Fruit fly (Drosophila melanogaster) whole organism, embryonic: Measurements from ENCODE around the gene CG11000.

Experiments used
- Aef1 ChIP-seq: fragments of 200-800 bp; sonication (Bioruptor generic); IDR thresholded peaks from 3 replicates; pipeline ENCODE4 v1.3.6; 2022; ENCODE audit warnings: missing biosample characterization, missing genetic modification characterization
- Atf3 ChIP-seq: fragments of 200-800 bp; sonication (Bioruptor generic); optimal IDR thresholded peaks from 3 replicates; lab custom pipeline; 2016; ENCODE audit warnings: missing biosample characterization, missing genetic modification characterization
- BtbVII ChIP-seq: fragments of 200-800 bp; sonication (Bioruptor generic); optimal IDR thresholded peaks from 3 replicates; lab custom pipeline; 2017; ENCODE audit warnings: missing biosample characterization, mild to moderate bottlenecking, missing genetic modification characterization
- CG10147 ChIP-seq: fragments of 200-800 bp; sonication (Bioruptor generic); optimal IDR thresholded peaks from 2 replicates; lab custom pipeline; 2019; ENCODE audit warnings: missing biosample characterization, mild to moderate bottlenecking, missing genetic modification characterization, moderate library complexity
- CG11456 ChIP-seq: fragments of 200-800 bp; sonication (Bioruptor generic); IDR thresholded peaks from 3 replicates; pipeline ENCODE4 v1.3.6; 2022; ENCODE audit warnings: missing biosample characterization, missing genetic modification characterization
- CG11504 ChIP-seq: fragments of 200-800 bp; sonication (Bioruptor generic); optimal IDR thresholded peaks from 3 replicates; lab custom pipeline; 2019; ENCODE audit warnings: missing biosample characterization, mild to moderate bottlenecking, missing genetic modification characterization, moderate library complexity
- CG11696 ChIP-seq: fragments of 200-800 bp; sonication (Bioruptor generic); IDR thresholded peaks from 2 replicates; pipeline ENCODE4 v1.3.6; 2022; ENCODE audit warnings: missing biosample characterization, missing genetic modification characterization
- CG11723 ChIP-seq: fragments of 200-800 bp; sonication (Bioruptor generic); optimal IDR thresholded peaks from 2 replicates; lab custom pipeline; 2017; ENCODE audit warnings: missing biosample characterization, mild to moderate bottlenecking, missing genetic modification characterization
- CG12104 ChIP-seq: fragments of 200-800 bp; sonication (Bioruptor generic); optimal IDR thresholded peaks from 3 replicates; lab custom pipeline; 2016; ENCODE audit warnings: missing biosample characterization, missing genetic modification characterization
- CG1233 ChIP-seq: fragments of 200-800 bp; sonication (Bioruptor generic); optimal IDR thresholded peaks from 4 replicates; lab custom pipeline; 2018; ENCODE audit warnings: missing biosample characterization, mild to moderate bottlenecking, missing genetic modification characterization
- CG13624 ChIP-seq: fragments of 200-800 bp; sonication (Bioruptor generic); optimal IDR thresholded peaks from 2 replicates; lab custom pipeline; 2016; ENCODE audit warnings: missing biosample characterization, missing genetic modification characterization
- CG13775 ChIP-seq: fragments of 200-800 bp; sonication (Bioruptor generic); optimal IDR thresholded peaks from 3 replicates; lab custom pipeline; 2017; ENCODE audit warnings: missing biosample characterization, mild to moderate bottlenecking, missing genetic modification characterization
- CG14050 ChIP-seq: fragments of 200-800 bp; sonication (Bioruptor generic); IDR thresholded peaks from 3 replicates; pipeline ENCODE4 v1.3.6; 2022; ENCODE audit warnings: missing biosample characterization, missing genetic modification characterization
- CG15011 ChIP-seq: fragments of 200-800 bp; sonication (Bioruptor generic); optimal IDR thresholded peaks from 3 replicates; lab custom pipeline; 2018; ENCODE audit warnings: missing biosample characterization, mild to moderate bottlenecking, missing genetic modification characterization
- CG15269 ChIP-seq: fragments of 200-800 bp; sonication (Bioruptor generic); optimal IDR thresholded peaks from 2 replicates; lab custom pipeline; 2018; ENCODE audit warnings: missing biosample characterization, mild to moderate bottlenecking, missing genetic modification characterization, moderate library complexity
- CG15514 ChIP-seq: fragments of 200-800 bp; sonication (Bioruptor generic); optimal IDR thresholded peaks from 3 replicates; lab custom pipeline; 2017; ENCODE audit warnings: missing biosample characterization, missing genetic modification characterization, mild to moderate bottlenecking, moderate library complexity, missing genetic modification reagents
- CG18262 ChIP-seq: fragments of 200-800 bp; optimal IDR thresholded peaks from 3 replicates; lab custom pipeline; 2019; ENCODE audit warnings: missing biosample characterization, mild to moderate bottlenecking, missing genetic modification characterization, moderate library complexity
- CG4404 ChIP-seq: fragments of 200-800 bp; sonication (Bioruptor generic); IDR thresholded peaks from 2 replicates; pipeline ENCODE4 v1.3.6; 2022; ENCODE audit warnings: missing biosample characterization, missing genetic modification characterization
- CG7372 ChIP-seq: fragments of 200-800 bp; sonication (Bioruptor generic); IDR thresholded peaks from 2 replicates; pipeline ENCODE4 v1.3.6; 2022; ENCODE audit warnings: missing biosample characterization, missing genetic modification characterization
- CG8924 ChIP-seq: fragments of 200-800 bp; optimal IDR thresholded peaks from 3 replicates; lab custom pipeline; 2019; ENCODE audit warnings: missing biosample characterization, mild to moderate bottlenecking, missing genetic modification characterization, moderate library complexity
- CG9215 ChIP-seq: fragments of 200-800 bp; sonication (Bioruptor generic); IDR thresholded peaks from 2 replicates; pipeline ENCODE4 v1.3.6; 2022; ENCODE audit warnings: missing biosample characterization, missing genetic modification characterization
- CG9727 ChIP-seq: fragments of 200-800 bp; sonication (Bioruptor generic); optimal IDR thresholded peaks from 3 replicates; lab custom pipeline; 2017; ENCODE audit warnings: missing biosample characterization, mild to moderate bottlenecking, missing genetic modification characterization
- CG9876 ChIP-seq: fragments of 200-800 bp; sonication (Bioruptor generic); optimal IDR thresholded peaks from 2 replicates; lab custom pipeline; 2016; ENCODE audit warnings: missing biosample characterization, missing genetic modification characterization
- D19A ChIP-seq: fragments of 200-800 bp; optimal IDR thresholded peaks from 3 replicates; lab custom pipeline; 2019; ENCODE audit warnings: missing biosample characterization, mild to moderate bottlenecking, missing genetic modification characterization, moderate library complexity
- Ets65A ChIP-seq: fragments of 200-800 bp; sonication (Bioruptor generic); peaks from one replicate; lab custom pipeline; 2016; ENCODE audit warnings: missing biosample characterization, missing genetic modification characterization
- HHEX ChIP-seq: fragments of 200-800 bp; sonication (Bioruptor generic); optimal IDR thresholded peaks from 3 replicates; lab custom pipeline; 2017; ENCODE audit warnings: missing biosample characterization, mild to moderate bottlenecking, missing genetic modification characterization, missing genetic modification reagents
- HLH3B ChIP-seq: fragments of 200-800 bp; sonication (Bioruptor generic); IDR thresholded peaks from 2 replicates; pipeline ENCODE4 v1.3.6; 2022; ENCODE audit warnings: missing biosample characterization, missing genetic modification characterization
- Max ChIP-seq: fragments of 200-800 bp; sonication (Bioruptor generic); optimal IDR thresholded peaks from 2 replicates; lab custom pipeline; 2016; ENCODE audit warnings: missing biosample characterization, mild to moderate bottlenecking, missing genetic modification characterization
- Meics ChIP-seq: fragments of 200-800 bp; sonication (Bioruptor generic); optimal IDR thresholded peaks from 2 replicates; lab custom pipeline; 2017; ENCODE audit warnings: missing biosample characterization, mild to moderate bottlenecking, missing genetic modification characterization
- NFAT ChIP-seq: fragments of 200-800 bp; sonication (Bioruptor generic); IDR thresholded peaks from 2 replicates; pipeline ENCODE4 v1.3.6; 2022; ENCODE audit warnings: missing biosample characterization, missing genetic modification characterization
- NfI ChIP-seq: fragments of 200-800 bp; sonication (Bioruptor generic); optimal IDR thresholded peaks from 3 replicates; lab custom pipeline; 2018; ENCODE audit warnings: missing biosample characterization, mild to moderate bottlenecking, missing genetic modification characterization, moderate library complexity
- Poxn ChIP-seq: fragments of 200-800 bp; sonication (Bioruptor generic); IDR thresholded peaks from 2 replicates; pipeline ENCODE4 v1.3.6; 2022; ENCODE audit warnings: missing biosample characterization, missing genetic modification characterization
- Rfx ChIP-seq: fragments of 200-800 bp; sonication (Bioruptor generic); IDR thresholded peaks from 2 replicates; pipeline ENCODE4 v1.3.6; 2022; ENCODE audit warnings: missing biosample characterization, missing genetic modification characterization
- Sox100B ChIP-seq: fragments of 200-800 bp; sonication (Bioruptor generic); optimal IDR thresholded peaks from 3 replicates; lab custom pipeline; 2018; ENCODE audit warnings: missing biosample characterization, mild to moderate bottlenecking, missing genetic modification characterization
- bcd ChIP-seq: fragments of 200-800 bp; sonication (Bioruptor generic); optimal IDR thresholded peaks from 2 replicates; lab custom pipeline; 2017; ENCODE audit warnings: missing biosample characterization, mild to moderate bottlenecking, missing genetic modification characterization
- chinmo ChIP-seq: fragments of 200-800 bp; sonication (Bioruptor generic); IDR thresholded peaks from 4 replicates; pipeline ENCODE4 v1.3.6; 2022; ENCODE audit warnings: missing biosample characterization, missing genetic modification characterization; ENCODE audit not compliant: partially characterized antibody
- cwo ChIP-seq: fragments of 200-800 bp; sonication (Bioruptor generic); optimal IDR thresholded peaks from 3 replicates; lab custom pipeline; 2017; ENCODE audit warnings: missing biosample characterization, missing genetic modification characterization, mild to moderate bottlenecking, moderate library complexity, missing genetic modification reagents
- exex ChIP-seq: fragments of 200-800 bp; sonication (Bioruptor generic); optimal IDR thresholded peaks from 4 replicates; lab custom pipeline; 2018; ENCODE audit warnings: missing biosample characterization, mild to moderate bottlenecking, missing genetic modification characterization, moderate library complexity
- gem ChIP-seq: fragments of 200-800 bp; sonication (Bioruptor generic); optimal IDR thresholded peaks from 2 replicates; lab custom pipeline; 2019; ENCODE audit warnings: missing biosample characterization, mild to moderate bottlenecking, missing genetic modification characterization, moderate library complexity
- grau ChIP-seq: fragments of 200-800 bp; optimal IDR thresholded peaks from 3 replicates; lab custom pipeline; 2019; ENCODE audit warnings: missing biosample characterization, mild to moderate bottlenecking, missing genetic modification characterization, moderate library complexity
- gro ChIP-seq: fragments of 200-800 bp; sonication (Bioruptor generic); optimal IDR thresholded peaks from 2 replicates; lab custom pipeline; 2016; ENCODE audit warnings: missing biosample characterization, missing genetic modification characterization
- jumu ChIP-seq: fragments of 200-800 bp; sonication (Bioruptor generic); optimal IDR thresholded peaks from 3 replicates; lab custom pipeline; 2016; ENCODE audit warnings: missing biosample characterization, missing genetic modification characterization
- org-1 ChIP-seq: fragments of 200-800 bp; sonication (Bioruptor generic); optimal IDR thresholded peaks from 2 replicates; lab custom pipeline; 2017; ENCODE audit warnings: missing biosample characterization, missing genetic modification characterization
- pum ChIP-seq: fragments of 200-800 bp; sonication (Bioruptor generic); optimal IDR thresholded peaks from 2 replicates; lab custom pipeline; 2016; ENCODE audit warnings: missing biosample characterization, missing genetic modification characterization
- salm ChIP-seq: fragments of 200-800 bp; sonication (Bioruptor generic); optimal IDR thresholded peaks from 2 replicates; lab custom pipeline; 2018; ENCODE audit warnings: missing biosample characterization, mild to moderate bottlenecking, missing genetic modification characterization
- schlank ChIP-seq: fragments of 200-800 bp; sonication (Bioruptor generic); optimal IDR thresholded peaks from 2 replicates; lab custom pipeline; 2018; ENCODE audit warnings: missing biosample characterization, mild to moderate bottlenecking, missing genetic modification characterization
- ssp ChIP-seq: fragments of 200-800 bp; sonication (Bioruptor generic); IDR thresholded peaks from 2 replicates; pipeline ENCODE4 v1.3.6; 2022; ENCODE audit warnings: missing biosample characterization, missing genetic modification characterization
- vnd ChIP-seq: fragments of 200-800 bp; sonication (Bioruptor generic); IDR thresholded peaks from 3 replicates; pipeline ENCODE4 v1.3.6; 2022; ENCODE audit warnings: missing biosample characterization, missing genetic modification characterization; ENCODE audit not compliant: partially characterized antibody
- z ChIP-seq: fragments of 200-800 bp; sonication (Bioruptor generic); IDR thresholded peaks from 3 replicates; pipeline ENCODE4 v1.3.6; 2022; ENCODE audit warnings: missing biosample characterization, missing genetic modification characterization

Gene CG11000

dm6 chr3R:5861218-5861902, 59.2 kb downstream of the CG11000 start (continued):
- peak; percentile 36 for TF ChIP-seq CG8924
- peak; percentile 5 for TF ChIP-seq cwo (GFP tag; lab: Kevin White, UChicago)
- TF ChIP-seq CG1233 (GFP tag; lab: Kevin White, UChicago) = peak; percentile 44
- peak; percentile 39 for TF ChIP-seq CG13624
- TF ChIP-seq Poxn (GFP tag; lab: Robert Waterston, UW) = 0 out of 2 replicates have a peak, but pooled peaks have one; percentile 26
- TF ChIP-seq ssp = no peak
- peak; percentile 91 for TF ChIP-seq Ets65A
- peak; percentile 2 for TF ChIP-seq gro (GFP tag; lab: Kevin White, UChicago)
- TF ChIP-seq salm = no peak
- peak; percentile 41; the same call in 2 of the 3 replicates for TF ChIP-seq Aef1 (GFP tag; lab: Robert Waterston, UW)
- peak; percentile 38 for TF ChIP-seq grau (tag; lab: Kevin White, UChicago)
- peak; percentile 42 for TF ChIP-seq CG11504 (tag; lab: Kevin White, UChicago)
- TF ChIP-seq z (GFP tag; lab: Robert Waterston, UW) = no peak
- TF ChIP-seq CG12104 = peak; percentile 51
- TF ChIP-seq CG10147 (GFP tag; lab: Kevin White, UChicago) = peak; percentile 13
- peak; percentile 48 for TF ChIP-seq gem (tag; lab: Kevin White, UChicago)
- peak; percentile 56 for TF ChIP-seq CG9727 (GFP tag; lab: Kevin White, UChicago)
- no peak for TF ChIP-seq chinmo
- TF ChIP-seq Atf3 (GFP tag; lab: Kevin White, UChicago) = no peak
- peak; percentile 7 for TF ChIP-seq org-1 (GFP tag; lab: Kevin White, UChicago)
- TF ChIP-seq pum (GFP tag; lab: Kevin White, UChicago) = peak; percentile 52
- no peak for TF ChIP-seq HLH3B (GFP tag; lab: Robert Waterston, UW)
- TF ChIP-seq CG11723 (GFP tag; lab: Kevin White, UChicago) = peak; percentile 44
- TF ChIP-seq CG15514 (GFP tag; lab: Kevin White, UChicago) = peak; percentile 25
- peak; percentile 0 for TF ChIP-seq exex (tag; lab: Kevin White, UChicago)
- TF ChIP-seq NFAT = peak; percentile 74
- peak; percentile 36; the same call in 1 of the 2 replicates for TF ChIP-seq CG9215
- TF ChIP-seq Rfx (GFP tag; lab: Robert Waterston, UW) = peak; percentile 76
- TF ChIP-seq CG11696 (GFP tag; lab: Robert Waterston, UW) = peak; percentile 31; the same call in 1 of the 2 replicates
- TF ChIP-seq Meics (GFP tag; lab: Kevin White, UChicago) = peak; percentile 77
- TF ChIP-seq Sox100B (GFP tag; lab: Kevin White, UChicago) = peak; percentile 44
- peak; percentile 48 for TF ChIP-seq bcd (GFP tag; lab: Kevin White, UChicago)
- peak; percentile 12 for TF ChIP-seq jumu (GFP tag; lab: Kevin White, UChicago)
- TF ChIP-seq schlank (tag; lab: Kevin White, UChicago) = no peak
- peak; percentile 12 for TF ChIP-seq CG15011
- TF ChIP-seq CG13775 (GFP tag; lab: Kevin White, UChicago) = peak; percentile 57
- peak; percentile 51 for TF ChIP-seq NfI (GFP tag; lab: Kevin White, UChicago)
- no peak for TF ChIP-seq Max (GFP tag; lab: Kevin White, UChicago)
- peak; percentile 36 for TF ChIP-seq BtbVII (GFP tag; lab: Kevin White, UChicago)
- TF ChIP-seq CG7372 (GFP tag; lab: Robert Waterston, UW) = no peak
- TF ChIP-seq D19A (tag; lab: Kevin White, UChicago) = peak; percentile 37
- TF ChIP-seq CG11456 (GFP tag; lab: Robert Waterston, UW) = peak; percentile 73; the same call in 2 of the 3 replicates
- no peak for TF ChIP-seq vnd (GFP tag; lab: Robert Waterston, UW)
- TF ChIP-seq CG15269 (tag; lab: Kevin White, UChicago) = peak; percentile 46
- TF ChIP-seq CG4404 (GFP tag; lab: Robert Waterston, UW) = no peak
- no peak for TF ChIP-seq CG14050 (GFP tag; lab: Robert Waterston, UW)
- TF ChIP-seq CG18262 (tag; lab: Kevin White, UChicago) = peak; percentile 37
- peak; percentile 16 for TF ChIP-seq HHEX
- TF ChIP-seq CG9876 = no peak
